Worm (Caenorhabditis elegans) whole organism, L3 larva: Measurements from ENCODE around the gene nduf-2.2.
A peak's percentile ranks its signal among the peaks of the same experiment; 100 is the strongest.

ENCODE experiments used
- aly-2 ChIP-seq: fragments of 150-350 bp; optimal IDR thresholded peaks from 2 replicates; lab custom pipeline; 2014; ENCODE audit warnings: missing biosample characterization, missing genetic modification characterization
- ceh-16 ChIP-seq: sonication (generic microtip); optimal IDR thresholded peaks from 2 replicates; lab custom pipeline; 2017; ENCODE audit warnings: missing biosample characterization, missing genetic modification characterization
- elt-1 ChIP-seq: fragments of 150-350 bp; optimal IDR thresholded peaks from 2 replicates; lab custom pipeline; 2014; ENCODE audit warnings: missing biosample characterization, missing genetic modification characterization
- elt-3 ChIP-seq, 3 experiments: fragments of 150-350 bp in 1 of 3; sonication (generic microtip) in 2 of 3; optimal IDR thresholded peaks; 2 replicates in 2 of 3; 4 replicates in 1 of 3; lab custom pipeline; 2014 to 2017; ENCODE audit warnings: missing biosample characterization in 3 of 3, missing genetic modification characterization in 3 of 3
- eor-1 ChIP-seq, 2 experiments: fragments of 150-350 bp; optimal IDR thresholded peaks; 2 replicates each; lab custom pipeline; 2014 to 2018; ENCODE audit warnings: missing biosample characterization in 2 of 2, missing genetic modification characterization in 2 of 2
- lin-39 ChIP-seq: fragments of 150-350 bp; optimal IDR thresholded peaks from 2 replicates; lab custom pipeline; 2018; ENCODE audit warnings: missing biosample characterization, missing genetic modification reagents, missing genetic modification characterization
- nhr-237 ChIP-seq: fragments of 150-350 bp; optimal IDR thresholded peaks from 2 replicates; lab custom pipeline; 2014; ENCODE audit warnings: missing biosample characterization, missing genetic modification characterization
- nhr-25 ChIP-seq: sonication (generic microtip); optimal IDR thresholded peaks from 2 replicates; lab custom pipeline; 2017; ENCODE audit warnings: missing biosample characterization, missing genetic modification characterization
- nhr-67 ChIP-seq: fragments of 150-350 bp; optimal IDR thresholded peaks from 2 replicates; lab custom pipeline; 2014; ENCODE audit warnings: missing biosample characterization, missing genetic modification characterization
- pqm-1 ChIP-seq: fragments of 150-350 bp; optimal IDR thresholded peaks from 2 replicates; lab custom pipeline; 2017; ENCODE audit warnings: missing biosample characterization, missing genetic modification characterization, inconsistent platforms
- skn-1 ChIP-seq: fragments of 150-350 bp; optimal IDR thresholded peaks from 2 replicates; lab custom pipeline; 2014; ENCODE audit warnings: missing biosample characterization, missing genetic modification characterization
- snpc-4 ChIP-seq: fragments of 150-350 bp; optimal IDR thresholded peaks from 2 replicates; lab custom pipeline; 2014; ENCODE audit warnings: missing biosample characterization, missing genetic modification characterization
- unc-39 ChIP-seq: sonication (generic microtip); optimal IDR thresholded peaks from 4 replicates; lab custom pipeline; 2017; ENCODE audit warnings: missing biosample characterization, missing genetic modification characterization
- zag-1 ChIP-seq: fragments of 150-350 bp; optimal IDR thresholded peaks from 2 replicates; lab custom pipeline; 2014; ENCODE audit warnings: missing biosample characterization, missing genetic modification characterization

DNA sequence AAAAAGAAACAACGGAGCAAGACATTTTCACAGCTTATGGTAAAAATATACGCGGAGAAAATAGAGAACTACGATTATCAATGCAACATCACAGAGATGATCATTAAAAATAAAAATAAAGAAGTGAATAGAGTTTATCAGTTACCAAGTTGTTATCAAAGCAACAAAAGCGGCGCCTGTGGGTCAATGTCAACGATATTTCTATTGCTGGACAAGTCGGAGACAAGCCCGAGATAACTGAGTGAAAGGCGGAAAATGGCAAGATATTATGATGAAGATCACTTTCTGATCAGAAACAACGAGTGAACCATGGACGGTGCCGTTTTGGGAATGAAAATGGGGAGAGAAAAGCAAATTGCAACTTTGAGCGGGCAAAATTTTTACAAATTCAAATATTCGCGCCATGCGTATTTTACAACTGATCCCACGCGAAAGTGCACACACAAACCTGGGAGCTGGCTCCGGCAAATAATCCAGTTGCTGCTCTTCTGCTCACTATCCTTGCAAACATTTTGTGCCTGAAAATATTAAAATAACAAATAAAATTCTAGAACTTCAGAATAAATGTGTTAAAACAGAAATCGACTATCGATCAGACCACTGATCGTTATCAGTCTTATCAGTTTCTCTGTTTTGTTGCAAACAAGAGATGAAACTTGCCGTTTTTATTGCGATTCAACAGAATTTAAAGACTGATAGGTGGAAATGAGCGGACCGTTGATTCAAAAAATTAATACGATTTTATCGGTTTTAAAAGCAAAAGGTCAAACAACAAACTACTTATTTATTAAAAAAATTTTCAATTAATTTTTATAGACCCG, 22.5 kb upstream of the nduf-2.2 start, which contains the start of gene mel-32:
- TF ChIP-seq unc-39 (tag; lab: Kevin White, UChicago) (no peak), zag-1 (no peak), nhr-25 (no peak), aly-2 (tag; lab: Kevin White, UChicago) (no peak), lin-39 (tag; lab: Kevin White, UChicago) (no peak), nhr-237 (no peak), eor-1 (tag; optimal IDR thresholded peaks at IDR 0.05; lab: Kevin White, UChicago) (no peak), ceh-16 (no peak), pqm-1 (tag; lab: Kevin White, UChicago) (peak; percentile 67), snpc-4 (no peak), nhr-67 (no peak), elt-3 (tag; optimal IDR thresholded peaks at IDR 0.05; lab: Kevin White, UChicago) (no peak), skn-1 (tag; lab: Kevin White, UChicago) (no peak), elt-1 (tag; lab: Kevin White, UChicago) (no peak)
